Fruit fly (Drosophila melanogaster) whole organism, embryonic: ENCODE data around the gene Pkg21D.

Experiments used
- Atf3 ChIP-seq: fragments of 200-800 bp; sonication (Bioruptor generic); optimal IDR thresholded peaks from 3 replicates; lab custom pipeline; 2016; ENCODE audit warnings: missing biosample characterization, missing genetic modification characterization
- Bgb ChIP-seq: fragments of 200-800 bp; sonication (Bioruptor generic); IDR thresholded peaks from 2 replicates; pipeline ENCODE4 v1.3.6; 2022; ENCODE audit warnings: missing biosample characterization, missing genetic modification characterization; ENCODE audit not compliant: partially characterized antibody
- CG10321 ChIP-seq: fragments of 200-800 bp; sonication (Bioruptor generic); IDR thresholded peaks from 2 replicates; pipeline ENCODE4 v1.3.6; 2022; ENCODE audit warnings: missing biosample characterization, missing genetic modification characterization
- CG10366 ChIP-seq: fragments of 200-800 bp; sonication (Bioruptor generic); IDR thresholded peaks from 2 replicates; pipeline ENCODE4 v1.3.6; 2022; ENCODE audit warnings: missing biosample characterization, missing genetic modification characterization
- CG10979 ChIP-seq: fragments of 200-800 bp; sonication (Bioruptor generic); optimal IDR thresholded peaks from 2 replicates; lab custom pipeline; 2018; ENCODE audit warnings: missing biosample characterization, mild to moderate bottlenecking, missing genetic modification characterization, moderate library complexity
- CG11093 ChIP-seq: fragments of 200-800 bp; sonication (Bioruptor generic); IDR thresholded peaks from 3 replicates; pipeline ENCODE4 v1.3.6; 2022; ENCODE audit warnings: missing biosample characterization, missing genetic modification characterization
- CG17568 ChIP-seq: fragments of 200-800 bp; sonication (Bioruptor generic); optimal IDR thresholded peaks from 2 replicates; lab custom pipeline; 2018; ENCODE audit warnings: missing biosample characterization, mild to moderate bottlenecking, missing genetic modification characterization, moderate library complexity
- CG18764 ChIP-seq: fragments of 200-800 bp; sonication (Bioruptor generic); optimal IDR thresholded peaks from 3 replicates; lab custom pipeline; 2016; ENCODE audit warnings: missing biosample characterization, missing genetic modification characterization
- CG4282 ChIP-seq: fragments of 200-800 bp; sonication (Bioruptor generic); optimal IDR thresholded peaks from 2 replicates; lab custom pipeline; 2016; ENCODE audit warnings: missing biosample characterization, missing genetic modification characterization
- CG4707 ChIP-seq: fragments of 200-800 bp; sonication (Bioruptor generic); optimal IDR thresholded peaks from 2 replicates; lab custom pipeline; 2018; ENCODE audit warnings: missing biosample characterization, mild to moderate bottlenecking, missing genetic modification characterization, moderate library complexity
- CG6654 ChIP-seq: fragments of 200-800 bp; sonication (Bioruptor generic); optimal IDR thresholded peaks from 2 replicates; lab custom pipeline; 2017; ENCODE audit warnings: missing biosample characterization, mild to moderate bottlenecking, missing genetic modification characterization
- CG7271 ChIP-seq: fragments of 200-800 bp; sonication (Bioruptor generic); optimal IDR thresholded peaks from 2 replicates; lab custom pipeline; 2018; ENCODE audit warnings: missing biosample characterization, mild to moderate bottlenecking, missing genetic modification characterization, moderate library complexity
- CG7372 ChIP-seq: fragments of 200-800 bp; sonication (Bioruptor generic); IDR thresholded peaks from 2 replicates; pipeline ENCODE4 v1.3.6; 2022; ENCODE audit warnings: missing biosample characterization, missing genetic modification characterization
- CTCF ChIP-seq: fragments of 200-800 bp; sonication (Bioruptor generic); optimal IDR thresholded peaks from 2 replicates; lab custom pipeline; 2017; ENCODE audit warnings: missing biosample characterization, mild to moderate bottlenecking, missing genetic modification characterization, moderate library complexity
- Eip74EF ChIP-seq, 2 experiments: fragments of 200-800 bp in 1 of 2; fragments of >200 bp in 1 of 2; sonication (Bioruptor generic) in 1 of 2; optimal IDR thresholded peaks; 2 replicates each; lab custom pipeline; 2017 to 2019; ENCODE audit warnings: missing biosample characterization in 2 of 2, missing genetic modification characterization in 2 of 2, mild to moderate bottlenecking in 1 of 2, moderate library complexity in 1 of 2
- Gug ChIP-seq: fragments of 200-800 bp; sonication (Bioruptor generic); IDR thresholded peaks from 4 replicates; pipeline ENCODE4 v1.3.6; 2022; ENCODE audit warnings: missing biosample characterization, missing genetic modification characterization
- HLH4C ChIP-seq: fragments of 200-800 bp; sonication (Bioruptor generic); IDR thresholded peaks from 3 replicates; pipeline ENCODE4 v1.3.6; 2022; ENCODE audit warnings: missing biosample characterization, missing genetic modification characterization; ENCODE audit not compliant: partially characterized antibody
- HLHmδ ChIP-seq: fragments of 200-800 bp; sonication (Bioruptor generic); optimal IDR thresholded peaks from 2 replicates; lab custom pipeline; 2018; ENCODE audit warnings: missing biosample characterization, mild to moderate bottlenecking, missing genetic modification characterization, moderate library complexity
- Kr ChIP-seq: fragments of 200-800 bp; sonication (Bioruptor generic); optimal IDR thresholded peaks from 2 replicates; lab custom pipeline; 2017; ENCODE audit warnings: missing biosample characterization, mild to moderate bottlenecking, missing genetic modification characterization
- Meics ChIP-seq: fragments of 200-800 bp; sonication (Bioruptor generic); optimal IDR thresholded peaks from 2 replicates; lab custom pipeline; 2017; ENCODE audit warnings: missing biosample characterization, mild to moderate bottlenecking, missing genetic modification characterization
- Rfx ChIP-seq: fragments of 200-800 bp; sonication (Bioruptor generic); IDR thresholded peaks from 2 replicates; pipeline ENCODE4 v1.3.6; 2022; ENCODE audit warnings: missing biosample characterization, missing genetic modification characterization
- Taf1 ChIP-seq: fragments of 200-800 bp; sonication (Bioruptor generic); IDR thresholded peaks from 2 replicates; pipeline ENCODE4 v1.3.6; 2022; ENCODE audit warnings: missing biosample characterization, missing genetic modification characterization
- al ChIP-seq: fragments of 200-800 bp; sonication (Bioruptor generic); IDR thresholded peaks from 2 replicates; pipeline ENCODE4 v1.3.6; 2022; ENCODE audit warnings: missing biosample characterization, missing genetic modification characterization
- ap ChIP-seq: fragments of 200-800 bp; sonication (Bioruptor generic); IDR thresholded peaks from 2 replicates; pipeline ENCODE4 v1.3.6; 2022; ENCODE audit warnings: missing biosample characterization, missing genetic modification characterization
- ase ChIP-seq: fragments of 200-800 bp; sonication (Bioruptor generic); IDR thresholded peaks from 3 replicates; pipeline ENCODE4 v1.3.6; 2022; ENCODE audit warnings: missing biosample characterization, missing genetic modification characterization
- bowl ChIP-seq: fragments of 200-800 bp; sonication (Bioruptor generic); IDR thresholded peaks from 2 replicates; pipeline ENCODE4 v1.3.6; 2022; ENCODE audit warnings: missing biosample characterization, missing genetic modification characterization
- br ChIP-seq: fragments of >200 bp; optimal IDR thresholded peaks from 2 replicates; lab custom pipeline; 2017
- cwo ChIP-seq: fragments of 200-800 bp; sonication (Bioruptor generic); optimal IDR thresholded peaks from 3 replicates; lab custom pipeline; 2017; ENCODE audit warnings: missing biosample characterization, missing genetic modification characterization, mild to moderate bottlenecking, moderate library complexity, missing genetic modification reagents
- dpn ChIP-seq, 2 experiments: fragments of 200-800 bp; sonication (Bioruptor generic); optimal IDR thresholded peaks; 3 replicates each; lab custom pipeline; 2016; ENCODE audit warnings: missing biosample characterization in 2 of 2, missing genetic modification characterization in 2 of 2
- dysf ChIP-seq: fragments of 200-800 bp; sonication (Bioruptor generic); IDR thresholded peaks from 3 replicates; pipeline ENCODE4 v1.3.6; 2022; ENCODE audit warnings: missing biosample characterization, missing genetic modification characterization
- emc ChIP-seq: fragments of 200-800 bp; sonication (Bioruptor generic); optimal IDR thresholded peaks from 2 replicates; lab custom pipeline; 2016; ENCODE audit warnings: missing biosample characterization, missing genetic modification characterization
- ems ChIP-seq: fragments of 200-800 bp; sonication (Bioruptor generic); optimal IDR thresholded peaks from 3 replicates; lab custom pipeline; 2016; ENCODE audit warnings: missing biosample characterization, missing genetic modification characterization
- exex ChIP-seq: fragments of 200-800 bp; sonication (Bioruptor generic); optimal IDR thresholded peaks from 4 replicates; lab custom pipeline; 2018; ENCODE audit warnings: missing biosample characterization, mild to moderate bottlenecking, missing genetic modification characterization, moderate library complexity
- eyg ChIP-seq: fragments of 200-800 bp; sonication (Bioruptor generic); optimal IDR thresholded peaks from 3 replicates; lab custom pipeline; 2016; ENCODE audit warnings: missing biosample characterization, missing genetic modification characterization
- fru ChIP-seq: fragments of >200 bp; optimal IDR thresholded peaks from 2 replicates; lab custom pipeline; 2017
- gce ChIP-seq: fragments of 200-800 bp; sonication (Bioruptor generic); IDR thresholded peaks from 3 replicates; pipeline ENCODE4 v1.3.6; 2022; ENCODE audit warnings: missing biosample characterization, missing genetic modification characterization
- hb ChIP-seq: fragments of 200-800 bp; sonication (Bioruptor generic); IDR thresholded peaks from 3 replicates; pipeline ENCODE4 v1.3.6; 2022; ENCODE audit warnings: missing biosample characterization, missing genetic modification characterization; ENCODE audit not compliant: partially characterized antibody
- inv ChIP-seq: fragments of 200-800 bp; sonication (Bioruptor generic); IDR thresholded peaks from 2 replicates; pipeline ENCODE4 v1.3.6; 2022; ENCODE audit warnings: missing biosample characterization, missing genetic modification characterization; ENCODE audit not compliant: partially characterized antibody
- klu ChIP-seq: fragments of 200-800 bp; sonication (Bioruptor generic); IDR thresholded peaks from 2 replicates; pipeline ENCODE4 v1.3.6; 2022; ENCODE audit warnings: missing biosample characterization, missing genetic modification characterization
- knrl ChIP-seq: fragments of 200-800 bp; sonication (Bioruptor generic); IDR thresholded peaks from 3 replicates; pipeline ENCODE4 v1.3.6; 2022; ENCODE audit warnings: missing biosample characterization, missing genetic modification characterization; ENCODE audit not compliant: partially characterized antibody
- luna ChIP-seq: fragments of 200-800 bp; sonication (Bioruptor generic); optimal IDR thresholded peaks from 2 replicates; lab custom pipeline; 2016; ENCODE audit warnings: missing biosample characterization, missing genetic modification characterization
- nerfin-1 ChIP-seq: fragments of 200-800 bp; sonication (Bioruptor generic); optimal IDR thresholded peaks from 3 replicates; lab custom pipeline; 2019; ENCODE audit warnings: missing biosample characterization, mild to moderate bottlenecking, missing genetic modification characterization, moderate library complexity
- prd ChIP-seq, 3 experiments: fragments of >200 bp in 2 of 3; fragments of 200-800 bp in 1 of 3; sonication (Bioruptor generic) in 1 of 3; optimal IDR thresholded peaks in 2 of 3; IDR thresholded peaks in 1 of 3; 2 replicates in 2 of 3; 3 replicates in 1 of 3; pipeline versions ENCODE4 v1.3.6 to Lab custom; 2017 to 2022; ENCODE audit warnings: missing biosample characterization in 1 of 3, missing genetic modification characterization in 1 of 3
- seq ChIP-seq: fragments of 200-800 bp; sonication (Bioruptor generic); IDR thresholded peaks from 2 replicates; pipeline ENCODE4 v1.3.6; 2022; ENCODE audit warnings: missing biosample characterization, missing genetic modification characterization
- shn ChIP-seq: fragments of 200-800 bp; sonication (Bioruptor generic); optimal IDR thresholded peaks from 3 replicates; lab custom pipeline; 2016; ENCODE audit warnings: missing biosample characterization, missing genetic modification characterization
- sob ChIP-seq: fragments of 200-800 bp; sonication (Bioruptor generic); IDR thresholded peaks from 2 replicates; pipeline ENCODE4 v1.3.6; 2022; ENCODE audit warnings: missing biosample characterization, missing genetic modification characterization
- stwl ChIP-seq: fragments of 200-800 bp; sonication (Bioruptor generic); optimal IDR thresholded peaks from 3 replicates; lab custom pipeline; 2018; ENCODE audit warnings: missing biosample characterization, mild to moderate bottlenecking, missing genetic modification characterization, moderate library complexity
- tx ChIP-seq: fragments of 200-800 bp; sonication (Bioruptor generic); optimal IDR thresholded peaks from 2 replicates; lab custom pipeline; 2016; ENCODE audit warnings: missing biosample characterization, missing genetic modification characterization
- yki ChIP-seq: fragments of >200 bp; optimal IDR thresholded peaks from 3 replicates; lab custom pipeline; 2018
- zen2 ChIP-seq: fragments of 200-800 bp; sonication (Bioruptor generic); IDR thresholded peaks from 3 replicates; pipeline ENCODE4 v1.3.6; 2022; ENCODE audit warnings: missing biosample characterization, missing genetic modification characterization; ENCODE audit not compliant: partially characterized antibody

Pkg21D gene

dm6 chr2L:819315-820032 is 28.9 kb upstream of the Pkg21D start, which contains the start of the genes PGAP2 and Clp (continued):
- TF ChIP-seq gce (GFP tag; lab: Robert Waterston, UW) (no peak), klu (GFP tag; lab: Robert Waterston, UW) (peak; percentile 76), Gug (GFP tag; lab: Robert Waterston, UW) (peak; percentile 63; the same call in 3 of the 4 replicates), dpn (GFP tag; optimal IDR thresholded peaks at IDR 0.05; lab: Kevin White, UChicago) (peak; percentile 50 to 77), eyg (GFP tag; lab: Kevin White, UChicago) (no peak), CG18764 (peak; percentile 60), exex (tag; lab: Kevin White, UChicago) (peak; percentile 53), HLHmδ (GFP tag; lab: Kevin White, UChicago) (no peak), bowl (no peak), CTCF (GFP tag; lab: Kevin White, UChicago) (peak; percentile 66), CG7271 (tag; lab: Kevin White, UChicago) (peak; percentile 5), nerfin-1 (tag; lab: Kevin White, UChicago) (peak; percentile 65), knrl (GFP tag; lab: Robert Waterston, UW) (peak; percentile 52; the same call in 2 of the 3 replicates), CG10979 (tag; lab: Kevin White, UChicago) (peak; percentile 85), br (lab: Kevin White, UChicago) (no peak), Bgb (GFP tag; lab: Robert Waterston, UW) (no peak), Taf1 (GFP tag; lab: Robert Waterston, UW) (peak; percentile 24; the same call in 1 of the 2 replicates), seq (GFP tag; lab: Robert Waterston, UW) (peak; percentile 38; the same call in 1 of the 2 replicates), hb (GFP tag; lab: Robert Waterston, UW) (0 out of 3 replicates have a peak, but pooled peaks have one; percentile 68), yki (no peak), CG7372 (GFP tag; lab: Robert Waterston, UW) (peak; percentile 93), Kr (GFP tag; lab: Kevin White, UChicago) (no peak), Rfx (GFP tag; lab: Robert Waterston, UW) (peak; percentile 84), ase (peak; percentile 65), ap (peak; percentile 62; the same call in 1 of the 2 replicates), CG6654 (GFP tag; lab: Kevin White, UChicago) (peak; percentile 8), ems (GFP tag; lab: Kevin White, UChicago) (peak; percentile 41), prd (optimal IDR thresholded peaks at IDR 0.05; lab: Kevin White, UChicago) (no peak), prd (GFP tag; IDR thresholded peaks at IDR 0.05; lab: Robert Waterston, UW) (peak; percentile 85), sob (GFP tag; lab: Robert Waterston, UW) (peak; percentile 77), CG4282 (no peak), dysf (GFP tag; lab: Robert Waterston, UW) (peak; percentile 81), tx (GFP tag; lab: Kevin White, UChicago) (no peak), CG17568 (no peak), Eip74EF (GFP tag; optimal IDR thresholded peaks at IDR 0.05; lab: Kevin White, UChicago) (no peak), Atf3 (GFP tag; lab: Kevin White, UChicago) (no peak), cwo (peak; percentile 38), al (GFP tag; lab: Robert Waterston, UW) (peak; percentile 67), CG11093 (peak; percentile 58; the same call in 2 of the 3 replicates), HLH4C (GFP tag; lab: Robert Waterston, UW) (peak; percentile 71), CG4707 (no peak), stwl (tag; lab: Kevin White, UChicago) (peak; percentile 42), CG10366 (peak; percentile 71), emc (peak; percentile 13), Meics (GFP tag; lab: Kevin White, UChicago) (peak; percentile 66), luna (no peak), inv (GFP tag; lab: Robert Waterston, UW) (no peak), fru (no peak), zen2 (no peak), CG10321 (GFP tag; lab: Robert Waterston, UW) (no peak), shn (GFP tag; lab: Kevin White, UChicago) (peak; percentile 21)
